Worm (Caenorhabditis elegans): Measurements from ENCODE around the gene F13H8.6.

ce11 chrII:6241758-6242157, 45.0 kb downstream of the F13H8.6 start, which contains the start of gene T24H7.8:
- no peak for TF ChIP-seq fkh-10 (GFP tag; optimal IDR thresholded peaks at IDR 0.05)
- no peak for TF ChIP-seq lin-15B (tag; optimal IDR thresholded peaks at IDR 0.05)
- no peak for TF ChIP-seq ceh-16 (tag; optimal IDR thresholded peaks at IDR 0.05)
- TF ChIP-seq fos-1 (tag; optimal IDR thresholded peaks at IDR 0.05) = no peak
- no peak for TF ChIP-seq ama-1 (optimal IDR thresholded peaks at IDR 0.05)
- no peak for TF ChIP-seq elt-3 (tag; optimal IDR thresholded peaks at IDR 0.05)
- no peak for TF ChIP-seq nhr-11 (tag; optimal IDR thresholded peaks at IDR 0.05)
- no peak for TF ChIP-seq sea-2 (GFP tag; optimal IDR thresholded peaks at IDR 0.05)
- no peak for TF ChIP-seq nhr-12 (tag; optimal IDR thresholded peaks at IDR 0.05)
- no peak for TF ChIP-seq ztf-4 (tag; optimal IDR thresholded peaks at IDR 0.05)
- no peak for TF ChIP-seq aly-2 (tag; optimal IDR thresholded peaks at IDR 0.05)
- TF ChIP-seq nfya-1 (tag; optimal IDR thresholded peaks at IDR 0.05; ENCODE audit: insufficient read depth) = no peak
- TF ChIP-seq ztf-11 (tag; optimal IDR thresholded peaks at IDR 0.05) = no peak

Measured in whole organism, L3 larva.